Fruit fly (Drosophila melanogaster) whole organism, embryonic: ENCODE results near the gene CG15047.

Source experiments
- Atf-2 ChIP-seq: fragments of 200-800 bp; sonication (Bioruptor generic); optimal IDR thresholded peaks from 2 replicates; lab custom pipeline; 2016; ENCODE audit warnings: missing biosample characterization, missing genetic modification characterization
- Bgb ChIP-seq: fragments of 200-800 bp; sonication (Bioruptor generic); IDR thresholded peaks from 2 replicates; pipeline ENCODE4 v1.3.6; 2022; ENCODE audit warnings: missing biosample characterization, missing genetic modification characterization; ENCODE audit not compliant: partially characterized antibody
- CG10267 ChIP-seq: fragments of 200-800 bp; sonication (Bioruptor generic); optimal IDR thresholded peaks from 2 replicates; lab custom pipeline; 2018; ENCODE audit warnings: missing biosample characterization, mild to moderate bottlenecking, missing genetic modification characterization, moderate library complexity
- CG11247 ChIP-seq: fragments of 200-800 bp; sonication (Bioruptor generic); IDR thresholded peaks from 2 replicates; pipeline ENCODE4 v1.3.6; 2022; ENCODE audit warnings: missing biosample characterization, missing genetic modification characterization
- CG13123 ChIP-seq: fragments of 200-800 bp; sonication (Bioruptor generic); optimal IDR thresholded peaks from 2 replicates; lab custom pipeline; 2016; ENCODE audit warnings: missing biosample characterization, missing genetic modification characterization
- CG14710 ChIP-seq: fragments of 200-800 bp; sonication (Bioruptor generic); optimal IDR thresholded peaks from 3 replicates; lab custom pipeline; 2019; ENCODE audit warnings: missing biosample characterization, mild to moderate bottlenecking, missing genetic modification characterization, moderate library complexity
- CG15601 ChIP-seq: fragments of 200-800 bp; sonication (Bioruptor generic); optimal IDR thresholded peaks from 3 replicates; lab custom pipeline; 2019; ENCODE audit warnings: missing biosample characterization, mild to moderate bottlenecking, missing genetic modification characterization, moderate library complexity
- CG16779 ChIP-seq: fragments of 200-800 bp; sonication (Bioruptor generic); IDR thresholded peaks from 2 replicates; pipeline ENCODE4 v1.3.6; 2022; ENCODE audit warnings: missing biosample characterization, missing genetic modification characterization
- CG17385 ChIP-seq: fragments of 200-800 bp; sonication (Bioruptor generic); optimal IDR thresholded peaks from 3 replicates; lab custom pipeline; 2018; ENCODE audit warnings: missing biosample characterization, mild to moderate bottlenecking, missing genetic modification characterization
- CG17612 ChIP-seq: fragments of 200-800 bp; sonication (Bioruptor generic); IDR thresholded peaks from 2 replicates; pipeline ENCODE4 v1.3.6; 2022; ENCODE audit warnings: missing biosample characterization, missing genetic modification characterization
- CG18476 ChIP-seq: fragments of 200-800 bp; sonication (Bioruptor generic); optimal IDR thresholded peaks from 2 replicates; lab custom pipeline; 2016; ENCODE audit warnings: missing biosample characterization, mild to moderate bottlenecking, missing genetic modification characterization
- CG18764 ChIP-seq: fragments of 200-800 bp; sonication (Bioruptor generic); optimal IDR thresholded peaks from 3 replicates; lab custom pipeline; 2016; ENCODE audit warnings: missing biosample characterization, missing genetic modification characterization
- CG2202 ChIP-seq: fragments of 200-800 bp; sonication (Bioruptor generic); optimal IDR thresholded peaks from 2 replicates; lab custom pipeline; 2018; ENCODE audit warnings: missing biosample characterization, mild to moderate bottlenecking, missing genetic modification characterization
- CG2875 ChIP-seq: fragments of 200-800 bp; sonication (Bioruptor generic); optimal IDR thresholded peaks from 2 replicates; lab custom pipeline; 2017; ENCODE audit warnings: missing biosample characterization, mild to moderate bottlenecking, missing genetic modification characterization, missing genetic modification reagents
- CG30431 ChIP-seq: fragments of 200-800 bp; sonication (Bioruptor generic); optimal IDR thresholded peaks from 2 replicates; lab custom pipeline; 2017; ENCODE audit warnings: missing biosample characterization, missing genetic modification characterization
- CG3847 ChIP-seq: fragments of 200-800 bp; sonication (Bioruptor generic); IDR thresholded peaks from 2 replicates; pipeline ENCODE4 v1.3.6; 2022; ENCODE audit warnings: missing biosample characterization, missing genetic modification characterization
- CG42726 ChIP-seq: fragments of 200-800 bp; sonication (Bioruptor generic); IDR thresholded peaks from 2 replicates; pipeline ENCODE4 v1.3.6; 2022; ENCODE audit warnings: missing biosample characterization, missing genetic modification characterization; ENCODE audit not compliant: partially characterized antibody
- CG4617 ChIP-seq: fragments of 200-800 bp; sonication (Bioruptor generic); optimal IDR thresholded peaks from 3 replicates; lab custom pipeline; 2016; ENCODE audit warnings: missing biosample characterization, missing genetic modification characterization, borderline replicate concordance
- CG4854 ChIP-seq: fragments of 200-800 bp; sonication (Bioruptor generic); optimal IDR thresholded peaks from 2 replicates; lab custom pipeline; 2016; ENCODE audit warnings: missing biosample characterization, missing genetic modification characterization, inconsistent platforms
- CG8765 ChIP-seq: fragments of 200-800 bp; sonication (Bioruptor generic); IDR thresholded peaks from 2 replicates; pipeline ENCODE4 v1.3.6; 2022; ENCODE audit warnings: missing biosample characterization, missing genetic modification characterization
- CG9215 ChIP-seq: fragments of 200-800 bp; sonication (Bioruptor generic); IDR thresholded peaks from 2 replicates; pipeline ENCODE4 v1.3.6; 2022; ENCODE audit warnings: missing biosample characterization, missing genetic modification characterization
- H15 ChIP-seq: fragments of 200-800 bp; sonication (Bioruptor generic); IDR thresholded peaks from 3 replicates; pipeline ENCODE4 v1.3.6; 2022; ENCODE audit warnings: missing biosample characterization, missing genetic modification characterization
- HLH3B ChIP-seq: fragments of 200-800 bp; sonication (Bioruptor generic); IDR thresholded peaks from 2 replicates; pipeline ENCODE4 v1.3.6; 2022; ENCODE audit warnings: missing biosample characterization, missing genetic modification characterization
- HLH54F ChIP-seq: fragments of 200-800 bp; sonication (Bioruptor generic); optimal IDR thresholded peaks from 3 replicates; lab custom pipeline; 2016; ENCODE audit warnings: missing biosample characterization, missing genetic modification characterization
- HmgD ChIP-seq: fragments of 200-800 bp; sonication (Bioruptor generic); optimal IDR thresholded peaks from 3 replicates; lab custom pipeline; 2016; ENCODE audit warnings: missing biosample characterization, missing genetic modification characterization
- Mes4 ChIP-seq: fragments of 200-800 bp; sonication (Bioruptor generic); optimal IDR thresholded peaks from 2 replicates; lab custom pipeline; 2016; ENCODE audit warnings: missing biosample characterization, missing genetic modification characterization
- NFAT ChIP-seq: fragments of 200-800 bp; sonication (Bioruptor generic); IDR thresholded peaks from 2 replicates; pipeline ENCODE4 v1.3.6; 2022; ENCODE audit warnings: missing biosample characterization, missing genetic modification characterization
- Neu2 ChIP-seq: fragments of 200-800 bp; sonication (Bioruptor generic); optimal IDR thresholded peaks from 3 replicates; lab custom pipeline; 2016; ENCODE audit warnings: missing biosample characterization, missing genetic modification characterization, borderline replicate concordance
- Nf-YC ChIP-seq: fragments of 200-800 bp; optimal IDR thresholded peaks from 3 replicates; lab custom pipeline; 2019; ENCODE audit warnings: missing biosample characterization, mild to moderate bottlenecking, missing genetic modification characterization, moderate library complexity
- Ptx1 ChIP-seq: fragments of 200-800 bp; sonication (Bioruptor generic); IDR thresholded peaks from 2 replicates; pipeline ENCODE4 v1.3.6; 2022; ENCODE audit warnings: missing biosample characterization, missing genetic modification characterization
- Spps ChIP-seq: fragments of 200-800 bp; sonication (Bioruptor generic); optimal IDR thresholded peaks from 2 replicates; lab custom pipeline; 2018; ENCODE audit warnings: missing biosample characterization, mild to moderate bottlenecking, missing genetic modification characterization
- bcd ChIP-seq: fragments of 200-800 bp; sonication (Bioruptor generic); optimal IDR thresholded peaks from 2 replicates; lab custom pipeline; 2017; ENCODE audit warnings: missing biosample characterization, mild to moderate bottlenecking, missing genetic modification characterization
- chm ChIP-seq: fragments of 200-800 bp; sonication (Bioruptor generic); IDR thresholded peaks from 2 replicates; pipeline ENCODE4 v1.3.6; 2022; ENCODE audit warnings: missing biosample characterization, missing genetic modification characterization
- corto ChIP-seq: fragments of 200-800 bp; sonication (Bioruptor generic); optimal IDR thresholded peaks from 2 replicates; lab custom pipeline; 2016; ENCODE audit warnings: missing biosample characterization, mild to moderate bottlenecking, missing genetic modification characterization, moderate library complexity
- cwo ChIP-seq: fragments of 200-800 bp; sonication (Bioruptor generic); optimal IDR thresholded peaks from 3 replicates; lab custom pipeline; 2017; ENCODE audit warnings: missing biosample characterization, missing genetic modification characterization, mild to moderate bottlenecking, moderate library complexity, missing genetic modification reagents
- en ChIP-seq: fragments of 200-800 bp; sonication (Bioruptor generic); optimal IDR thresholded peaks from 2 replicates; lab custom pipeline; 2016; ENCODE audit warnings: missing biosample characterization, missing genetic modification characterization
- eve ChIP-seq, 2 experiments: fragments of >200 bp; optimal IDR thresholded peaks; 2 replicates each; lab custom pipeline; 2017; ENCODE audit warnings: missing biosample characterization in 2 of 2, missing genetic modification characterization in 2 of 2
- fd102C ChIP-seq: fragments of 200-800 bp; sonication (Bioruptor generic); optimal IDR thresholded peaks from 2 replicates; lab custom pipeline; 2018; ENCODE audit warnings: missing biosample characterization, mild to moderate bottlenecking, missing genetic modification characterization, moderate library complexity
- gro ChIP-seq: fragments of 200-800 bp; sonication (Bioruptor generic); optimal IDR thresholded peaks from 2 replicates; lab custom pipeline; 2016; ENCODE audit warnings: missing biosample characterization, missing genetic modification characterization
- ham ChIP-seq: fragments of 200-800 bp; sonication (Bioruptor generic); IDR thresholded peaks from 2 replicates; pipeline ENCODE4 v1.3.6; 2022; ENCODE audit warnings: missing biosample characterization, missing genetic modification characterization
- hkb ChIP-seq, 2 experiments: fragments of 200-800 bp in 1 of 2; fragments of >200 bp in 1 of 2; sonication (Bioruptor generic) in 1 of 2; IDR thresholded peaks in 1 of 2; optimal IDR thresholded peaks in 1 of 2; 2 replicates each; pipeline versions ENCODE4 v1.3.6 to Lab custom; 2017 to 2022; ENCODE audit warnings: missing biosample characterization in 1 of 2, missing genetic modification characterization in 1 of 2
- lilli ChIP-seq: fragments of 200-800 bp; sonication (Bioruptor generic); optimal IDR thresholded peaks from 3 replicates; lab custom pipeline; 2016; ENCODE audit warnings: missing biosample characterization, missing genetic modification characterization
- mirr ChIP-seq: fragments of 200-800 bp; sonication (Bioruptor generic); optimal IDR thresholded peaks from 3 replicates; lab custom pipeline; 2018; ENCODE audit warnings: missing biosample characterization, mild to moderate bottlenecking, missing genetic modification characterization
- nmo ChIP-seq: fragments of 200-800 bp; sonication (Bioruptor generic); optimal IDR thresholded peaks from 2 replicates; lab custom pipeline; 2018; ENCODE audit warnings: missing biosample characterization, mild to moderate bottlenecking, missing genetic modification characterization, moderate library complexity
- pzg ChIP-seq: fragments of 200-800 bp; sonication (Bioruptor generic); optimal IDR thresholded peaks from 3 replicates; lab custom pipeline; 2018; ENCODE audit warnings: missing biosample characterization, mild to moderate bottlenecking, missing genetic modification characterization, moderate library complexity
- scrt ChIP-seq: fragments of 200-800 bp; sonication (Bioruptor generic); optimal IDR thresholded peaks from 2 replicates; lab custom pipeline; 2018; ENCODE audit warnings: missing biosample characterization, mild to moderate bottlenecking, missing genetic modification characterization, moderate library complexity
- stc ChIP-seq: fragments of 200-800 bp; sonication (Bioruptor generic); IDR thresholded peaks from 2 replicates; pipeline ENCODE4 v1.3.6; 2022; ENCODE audit warnings: missing biosample characterization, missing genetic modification characterization
- stwl ChIP-seq: fragments of 200-800 bp; sonication (Bioruptor generic); optimal IDR thresholded peaks from 3 replicates; lab custom pipeline; 2018; ENCODE audit warnings: missing biosample characterization, mild to moderate bottlenecking, missing genetic modification characterization, moderate library complexity
- unpg ChIP-seq: fragments of 200-800 bp; sonication (Bioruptor generic); optimal IDR thresholded peaks from 3 replicates; lab custom pipeline; 2018; ENCODE audit warnings: missing biosample characterization, mild to moderate bottlenecking, missing genetic modification characterization, moderate library complexity
- zfh1 ChIP-seq: fragments of 200-800 bp; sonication (Bioruptor generic); IDR thresholded peaks from 3 replicates; pipeline ENCODE4 v1.3.6; 2022; ENCODE audit warnings: missing biosample characterization, missing genetic modification characterization

The CG15047 gene

DNA sequence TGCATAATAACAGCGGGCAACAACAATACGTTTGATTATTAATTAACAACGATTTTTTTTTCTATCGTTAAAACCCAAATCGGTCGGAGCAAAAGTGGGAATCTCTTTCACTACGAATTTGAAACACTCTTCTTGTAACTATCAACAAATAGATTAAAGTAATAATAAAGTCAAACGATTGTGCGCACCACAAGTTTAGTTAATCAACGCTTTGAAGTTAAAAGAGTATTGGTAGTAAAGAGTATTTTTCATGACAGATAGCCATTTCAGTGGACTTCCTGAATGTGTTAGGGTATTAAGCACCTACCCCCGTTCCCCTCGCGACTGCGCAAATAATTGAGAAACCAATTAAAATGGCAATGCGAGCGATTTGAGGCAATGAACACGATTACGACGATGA is 18.3 kb downstream of the CG15047 start (continued):
- TF ChIP-seq HLH3B (GFP tag; lab: Robert Waterston, UW): peak; percentile 85
- peak; percentile 12; the same call in 1 of the 2 replicates for TF ChIP-seq ham
- TF ChIP-seq scrt (GFP tag; lab: Kevin White, UChicago): peak; percentile 66
- TF ChIP-seq cwo (GFP tag; lab: Kevin White, UChicago): peak; percentile 71
- peak; percentile 61 for TF ChIP-seq CG17385 (GFP tag; lab: Kevin White, UChicago)
- no peak for TF ChIP-seq CG4617 (GFP tag; lab: Kevin White, UChicago)
- peak; percentile 87 for TF ChIP-seq CG3847
- TF ChIP-seq CG15601 (tag; lab: Kevin White, UChicago): peak; percentile 33
- TF ChIP-seq CG17612 (GFP tag; lab: Robert Waterston, UW): peak; percentile 34
- peak; percentile 42 for TF ChIP-seq Mes4 (GFP tag; lab: Kevin White, UChicago)
- TF ChIP-seq Ptx1 (GFP tag; lab: Robert Waterston, UW): peak; percentile 87
- peak; percentile 62 for TF ChIP-seq en (GFP tag; lab: Kevin White, UChicago)
- TF ChIP-seq Atf-2: peak; percentile 68
- peak; percentile 36 for TF ChIP-seq CG18476 (GFP tag; lab: Kevin White, UChicago)
- TF ChIP-seq nmo (GFP tag; lab: Kevin White, UChicago): peak; percentile 78
- TF ChIP-seq fd102C: no peak
- TF ChIP-seq stc (GFP tag; lab: Robert Waterston, UW): peak; percentile 84
- no peak for TF ChIP-seq Bgb (GFP tag; lab: Robert Waterston, UW)
- peak; percentile 76 for TF ChIP-seq gro (GFP tag; lab: Kevin White, UChicago)
- TF ChIP-seq chm (GFP tag; lab: Robert Waterston, UW): peak; percentile 36; the same call in 1 of the 2 replicates
- peak; percentile 79 for TF ChIP-seq CG9215
- TF ChIP-seq eve (GFP tag; optimal IDR thresholded peaks at IDR 0.05; lab: Kevin White, UChicago): peak in 1 of 2 experiments; percentile 84
- TF ChIP-seq CG14710 (tag; lab: Kevin White, UChicago): peak; percentile 26
- no peak for TF ChIP-seq pzg (GFP tag; lab: Kevin White, UChicago)
- no peak for TF ChIP-seq CG42726 (GFP tag; lab: Robert Waterston, UW)
- no peak for TF ChIP-seq Neu2 (GFP tag; lab: Kevin White, UChicago)
- TF ChIP-seq bcd (GFP tag; lab: Kevin White, UChicago): peak; percentile 79
- TF ChIP-seq CG2875: peak; percentile 21
- no peak for TF ChIP-seq stwl (tag; lab: Kevin White, UChicago)
- TF ChIP-seq CG8765 (GFP tag; lab: Robert Waterston, UW): peak; percentile 54; the same call in 1 of the 2 replicates
- peak; percentile 82 for TF ChIP-seq zfh1 (GFP tag; lab: Robert Waterston, UW)
- peak; percentile 83 for TF ChIP-seq H15 (GFP tag; lab: Robert Waterston, UW)
- no peak for TF ChIP-seq Spps (tag; lab: Kevin White, UChicago)
- peak; percentile 60 for TF ChIP-seq CG10267 (tag; lab: Kevin White, UChicago)
- TF ChIP-seq CG16779 (GFP tag; lab: Robert Waterston, UW): peak; percentile 54; the same call in 1 of the 2 replicates
- TF ChIP-seq HLH54F: peak; percentile 77
- TF ChIP-seq unpg (GFP tag; lab: Kevin White, UChicago): peak; percentile 82
- peak; percentile 26 for TF ChIP-seq CG30431 (GFP tag; lab: Kevin White, UChicago)
- no peak for TF ChIP-seq HmgD (GFP tag; lab: Kevin White, UChicago)
- TF ChIP-seq Nf-YC (tag; lab: Kevin White, UChicago): peak; percentile 66
- TF ChIP-seq hkb (optimal IDR thresholded peaks at IDR 0.05; lab: Kevin White, UChicago): no peak
- TF ChIP-seq hkb (GFP tag; IDR thresholded peaks at IDR 0.05; lab: Robert Waterston, UW): peak; percentile 88
- peak; percentile 3 for TF ChIP-seq CG13123
- no peak for TF ChIP-seq CG2202 (tag; lab: Kevin White, UChicago)
- no peak for TF ChIP-seq corto (GFP tag; lab: Kevin White, UChicago)
- peak; percentile 86 for TF ChIP-seq NFAT (GFP tag; lab: Robert Waterston, UW)
- peak; percentile 86 for TF ChIP-seq CG11247
- peak; percentile 47 for TF ChIP-seq CG18764 (GFP tag; lab: Kevin White, UChicago)
- TF ChIP-seq CG4854 (GFP tag; lab: Kevin White, UChicago): peak; percentile 46
- peak; percentile 73 for TF ChIP-seq mirr (GFP tag; lab: Kevin White, UChicago)
- peak; percentile 83 for TF ChIP-seq lilli (GFP tag; lab: Kevin White, UChicago)
